Fruit fly (Drosophila melanogaster) whole organism, wandering third instar larva: ENCODE measurements around the gene slmo.

Experiments
- CG9705 ChIP-seq: fragments of 200-800 bp; sonication (Bioruptor generic); optimal IDR thresholded peaks from 2 replicates; lab custom pipeline; 2018; ENCODE audit warnings: missing biosample characterization, mild to moderate bottlenecking, missing genetic modification characterization
- Dif ChIP-seq: fragments of 200-275, 200-300 bp; sonication (Bioruptor generic); optimal IDR thresholded peaks from 2 replicates; lab custom pipeline; 2018; ENCODE audit warnings: missing biosample characterization, missing genetic modification characterization; ENCODE audit not compliant: partially characterized antibody
- GATAd ChIP-seq: sonication (Bioruptor generic); optimal IDR thresholded peaks from 2 replicates; lab custom pipeline; 2016; ENCODE audit warnings: missing biosample characterization, missing genetic modification characterization
- HLH106 ChIP-seq: fragments of 200-800 bp; optimal IDR thresholded peaks from 3 replicates; lab custom pipeline; 2019; ENCODE audit warnings: missing biosample characterization, mild to moderate bottlenecking, missing genetic modification characterization, moderate library complexity
- Hnf4 ChIP-seq: fragments of 200-800 bp; sonication (Bioruptor generic); optimal IDR thresholded peaks from 2 replicates; lab custom pipeline; 2016; ENCODE audit warnings: missing biosample characterization, mild to moderate bottlenecking, missing genetic modification characterization
- Hr78 ChIP-seq: fragments of >200 bp; optimal IDR thresholded peaks from 2 replicates; lab custom pipeline; 2017; ENCODE audit warnings: missing biosample characterization, missing genetic modification characterization
- Hr83 ChIP-seq: fragments of 200-300 bp; sonication (Bioruptor generic); optimal IDR thresholded peaks from 2 replicates; lab custom pipeline; 2016; ENCODE audit warnings: missing biosample characterization, mild to moderate bottlenecking, missing genetic modification characterization, moderate library complexity; ENCODE audit not compliant: poor library complexity, severe bottlenecking
- Jra ChIP-seq: sonication (Bioruptor generic); optimal IDR thresholded peaks from 2 replicates; lab custom pipeline; 2016; ENCODE audit warnings: missing biosample characterization, missing genetic modification characterization
- Mio ChIP-seq: sonication (Bioruptor generic); optimal IDR thresholded peaks from 2 replicates; lab custom pipeline; 2016; ENCODE audit warnings: missing biosample characterization, missing genetic modification characterization
- Myc ChIP-seq: fragments of >200 bp; optimal IDR thresholded peaks from 2 replicates; lab custom pipeline; 2017
- OdsH ChIP-seq: fragments of 200-800 bp; sonication (Bioruptor generic); optimal IDR thresholded peaks from 2 replicates; lab custom pipeline; 2016; ENCODE audit warnings: missing biosample characterization, mild to moderate bottlenecking, missing genetic modification characterization
- Rel ChIP-seq, 2 experiments: fragments of 200-800 bp; sonication (Bioruptor generic) in 1 of 2; optimal IDR thresholded peaks; 2 replicates in 1 of 2; 3 replicates in 1 of 2; lab custom pipeline; 2016 to 2019; ENCODE audit warnings: mild to moderate bottlenecking in 2 of 2, missing biosample characterization in 2 of 2, missing genetic modification characterization in 2 of 2, moderate library complexity in 1 of 2
- Sp1 ChIP-seq: fragments of 200-800 bp; sonication (Bioruptor generic); optimal IDR thresholded peaks from 3 replicates; lab custom pipeline; 2019; ENCODE audit warnings: missing biosample characterization, mild to moderate bottlenecking, missing genetic modification characterization, moderate library complexity
- br ChIP-seq: fragments of 200-800 bp; sonication (Bioruptor generic); optimal IDR thresholded peaks from 2 replicates; lab custom pipeline; 2016; ENCODE audit warnings: missing biosample characterization, missing genetic modification characterization
- brk ChIP-seq: fragments of 200-800 bp; sonication (Bioruptor generic); optimal IDR thresholded peaks from 2 replicates; lab custom pipeline; 2016; ENCODE audit warnings: missing biosample characterization, mild to moderate bottlenecking, missing genetic modification characterization
- dl ChIP-seq, 2 experiments: fragments of 175-275, 200-275 bp in 1 of 2; fragments of 200-275 bp in 1 of 2; sonication (Bioruptor generic); optimal IDR thresholded peaks; lab custom pipeline; 2018; ENCODE audit warnings: mild to moderate bottlenecking in 2 of 2, missing biosample characterization in 2 of 2, missing genetic modification characterization in 2 of 2, moderate library complexity in 2 of 2; ENCODE audit not compliant: partially characterized antibody in 2 of 2, insufficient read depth in 1 of 2
- dsf ChIP-seq: sonication (Bioruptor generic); optimal IDR thresholded peaks from 2 replicates; lab custom pipeline; 2016; ENCODE audit warnings: missing biosample characterization, missing genetic modification characterization, borderline replicate concordance
- ey ChIP-seq: fragments of 200-800 bp; sonication (Bioruptor generic); optimal IDR thresholded peaks from 2 replicates; lab custom pipeline; 2016; ENCODE audit warnings: missing biosample characterization, missing genetic modification characterization
- foxo ChIP-seq, 2 experiments: fragments of 200-800 bp; sonication (Bioruptor generic); optimal IDR thresholded peaks; 2 replicates in 1 of 2; 3 replicates in 1 of 2; lab custom pipeline; 2016 to 2017; ENCODE audit warnings: missing biosample characterization in 2 of 2, missing genetic modification characterization in 2 of 2
- fru ChIP-seq: fragments of 200-800 bp; sonication (Bioruptor generic); optimal IDR thresholded peaks from 3 replicates; lab custom pipeline; 2016; ENCODE audit warnings: missing biosample characterization, mild to moderate bottlenecking, missing genetic modification characterization
- h ChIP-seq: fragments of 200-800 bp; sonication (Bioruptor generic); optimal IDR thresholded peaks from 3 replicates; lab custom pipeline; 2016; ENCODE audit warnings: missing biosample characterization, mild to moderate bottlenecking, missing genetic modification characterization
- jim ChIP-seq: fragments of 175-275, 200-325 bp; sonication (Bioruptor generic); optimal IDR thresholded peaks from 2 replicates; lab custom pipeline; 2016; ENCODE audit warnings: missing biosample characterization, mild to moderate bottlenecking, missing genetic modification characterization
- lola ChIP-seq: fragments of >200 bp; optimal IDR thresholded peaks from 2 replicates; lab custom pipeline; 2017; ENCODE audit warnings: missing biosample characterization, missing genetic modification characterization
- pan ChIP-seq: fragments of >200 bp; optimal IDR thresholded peaks from 2 replicates; lab custom pipeline; 2017
- psq ChIP-seq: fragments of 200-800 bp; sonication (Bioruptor generic); optimal IDR thresholded peaks from 3 replicates; lab custom pipeline; 2017; ENCODE audit warnings: missing biosample characterization, mild to moderate bottlenecking, missing genetic modification characterization, moderate library complexity
- rgr ChIP-seq: fragments of 200-800 bp; sonication (Bioruptor generic); optimal IDR thresholded peaks from 3 replicates; lab custom pipeline; 2016; ENCODE audit warnings: missing biosample characterization, mild to moderate bottlenecking, missing genetic modification characterization
- sage ChIP-seq: fragments of 200-800 bp; sonication (Bioruptor generic); optimal IDR thresholded peaks from 2 replicates; lab custom pipeline; 2016; ENCODE audit warnings: missing biosample characterization, mild to moderate bottlenecking, missing genetic modification characterization
- sv ChIP-seq: fragments of 200-800 bp; sonication (Bioruptor generic); optimal IDR thresholded peaks from 3 replicates; lab custom pipeline; 2016; ENCODE audit warnings: missing biosample characterization, missing genetic modification characterization
- tai ChIP-seq: sonication (Bioruptor generic); optimal IDR thresholded peaks from 2 replicates; lab custom pipeline; 2016; ENCODE audit warnings: missing biosample characterization, missing genetic modification characterization
- usp ChIP-seq: fragments of >200 bp; optimal IDR thresholded peaks from 2 replicates; lab custom pipeline; 2017; ENCODE audit warnings: missing biosample characterization, missing genetic modification characterization
- woc ChIP-seq: sonication (Bioruptor generic); optimal IDR thresholded peaks from 2 replicates; lab custom pipeline; 2016; ENCODE audit warnings: missing biosample characterization, mild to moderate bottlenecking, missing genetic modification characterization

slmo gene

dm6 chr2L:6077632-6078031 lies 29.1 kb upstream of the slmo start:
- TF ChIP-seq OdsH (GFP tag; lab: Kevin White, UChicago) (no peak), Hnf4 (GFP tag; lab: Kevin White, UChicago) (no peak), woc (GFP tag; lab: Kevin White, UChicago) (no peak), Sp1 (GFP tag; lab: Kevin White, UChicago) (no peak)

- TF ChIP-seq h (GFP tag; lab: Kevin White, UChicago): no peak
- no peak for TF ChIP-seq lola
- TF ChIP-seq HLH106 (tag; lab: Kevin White, UChicago): no peak
- TF ChIP-seq GATAd (GFP tag; lab: Kevin White, UChicago): no peak
- TF ChIP-seq sage (GFP tag; lab: Kevin White, UChicago): no peak
- TF ChIP-seq Hr78: no peak
- no peak for TF ChIP-seq ey (GFP tag; lab: Kevin White, UChicago)
- no peak for TF ChIP-seq tai (GFP tag; lab: Kevin White, UChicago)
Observed at dm6 chr2L:6076829-6077364, 28.4 kb upstream of the slmo start.

- TF ChIP-seq br (no peak), Rel (GFP tag; optimal IDR thresholded peaks at IDR 0.05; lab: Kevin White, UChicago) (no peak), Rel (tag; optimal IDR thresholded peaks at IDR 0.05; lab: Kevin White, UChicago) (peak; percentile 69)
- TF ChIP-seq, all 38 proteins: peak for 1
Observed at dm6 chr2L:6076143-6076542, 27.6 kb upstream of the slmo start.

- TF ChIP-seq jim (GFP tag; lab: Kevin White, UChicago) (no peak), foxo (GFP tag; optimal IDR thresholded peaks at IDR 0.05; lab: Kevin White, UChicago) (no peak), Hnf4 (GFP tag; lab: Kevin White, UChicago) (no peak), HLH106 (tag; lab: Kevin White, UChicago) (no peak), Jra (GFP tag; lab: Kevin White, UChicago) (no peak), Hr83 (GFP tag; lab: Kevin White, UChicago) (no peak), sv (GFP tag; lab: Kevin White, UChicago) (no peak), OdsH (GFP tag; lab: Kevin White, UChicago) (no peak), fru (GFP tag; lab: Kevin White, UChicago) (no peak)
Observed at dm6 chr2L:6075345-6075744, 26.8 kb upstream of the slmo start.

- TF ChIP-seq Jra (GFP tag; lab: Kevin White, UChicago) (no peak), psq (GFP tag; lab: Kevin White, UChicago) (no peak), Hr83 (GFP tag; lab: Kevin White, UChicago) (no peak), Dif (GFP tag; lab: Kevin White, UChicago) (no peak), HLH106 (tag; lab: Kevin White, UChicago) (no peak), ey (GFP tag; lab: Kevin White, UChicago) (no peak), Hnf4 (GFP tag; lab: Kevin White, UChicago) (no peak)
Observed at dm6 chr2L:6074314-6074713, 25.8 kb upstream of the slmo start.

dm6 chr2L:6073894-6074293 lies 25.4 kb upstream of the slmo start:
- TF ChIP-seq sv (GFP tag; lab: Kevin White, UChicago): no peak
- TF ChIP-seq brk: no peak

- no peak for TF ChIP-seq Mio (GFP tag; lab: Kevin White, UChicago)
Observed at dm6 chr2L:6072124-6072523, 23.6 kb upstream of the slmo start.

- TF ChIP-seq woc (GFP tag; lab: Kevin White, UChicago) (no peak), foxo (GFP tag; optimal IDR thresholded peaks at IDR 0.05; lab: Kevin White, UChicago) (peak in 1 of 2 experiments; percentile 36), Sp1 (GFP tag; lab: Kevin White, UChicago) (peak; percentile 59), dl (GFP tag; optimal IDR thresholded peaks at IDR 0.05; lab: Kevin White, UChicago; ENCODE audit: insufficient read depth in 1 of 2, partially characterized antibody in 2 of 2) (no peak), Jra (GFP tag; lab: Kevin White, UChicago) (peak; percentile 11), HLH106 (tag; lab: Kevin White, UChicago) (peak; percentile 70), rgr (GFP tag; lab: Kevin White, UChicago) (peak; percentile 12), Dif (GFP tag; lab: Kevin White, UChicago) (no peak), brk (no peak), br (peak; percentile 37), fru (GFP tag; lab: Kevin White, UChicago) (peak; percentile 49), psq (GFP tag; lab: Kevin White, UChicago) (peak; percentile 35), Myc (lab: Kevin White, UChicago) (peak; percentile 49), Rel (GFP tag; optimal IDR thresholded peaks at IDR 0.05; lab: Kevin White, UChicago) (no peak), Rel (tag; optimal IDR thresholded peaks at IDR 0.05; lab: Kevin White, UChicago) (peak; percentile 57), CG9705 (GFP tag; lab: Kevin White, UChicago) (peak; percentile 24), pan (lab: Kevin White, UChicago) (no peak), Hnf4 (GFP tag; lab: Kevin White, UChicago) (peak; percentile 5), tai (GFP tag; lab: Kevin White, UChicago) (no peak), usp (GFP tag; lab: Kevin White, UChicago) (no peak), dsf (peak; percentile 22), h (GFP tag; lab: Kevin White, UChicago) (peak; percentile 28), lola (no peak), sv (GFP tag; lab: Kevin White, UChicago) (peak; percentile 4)
- TF ChIP-seq, all 38 proteins: peak for 15
Observed at dm6 chr2L:6070656-6071231, 22.2 kb upstream of the slmo start, which contains the start of the genes CG9154 and Kr-h2. Gene CG9154 (minus strand): TSS chr2L:6070686. Gene Kr-h2 (plus strand): TSS chr2L:6070990.
